Worm (Caenorhabditis elegans) whole organism, L4 larva: ENCODE data around the gene F41G4.7.
A peak's percentile ranks its signal among the peaks of the same experiment; 100 is the strongest.

Source experiments
- D1046.2 ChIP-seq: fragments of 200-800 bp; sonication (Bioruptor generic); IDR thresholded peaks from 2 replicates; pipeline ENCODE4 v1.3.6; 2022; ENCODE audit warnings: missing genetic modification characterization, missing compliant biosample characterization
- F10B5.3 ChIP-seq: sonication (generic microtip); optimal IDR thresholded peaks from 2 replicates; lab custom pipeline; 2016; ENCODE audit warnings: mild to moderate bottlenecking, missing genetic modification characterization, missing compliant biosample characterization
- F44E2.7 ChIP-seq: fragments of 200-800 bp; sonication (Bioruptor generic); IDR thresholded peaks from 2 replicates; pipeline ENCODE4 v2.1.2; 2022; ENCODE audit warnings: missing genetic modification characterization, missing compliant biosample characterization
- F49E8.2 ChIP-seq: sonication (generic microtip); optimal IDR thresholded peaks from 2 replicates; lab custom pipeline; 2016; ENCODE audit warnings: missing compliant biosample characterization, mild to moderate bottlenecking, missing genetic modification characterization, borderline replicate concordance
- T20F7.1 ChIP-seq: fragments of 200-800 bp; sonication (Bioruptor generic); optimal IDR thresholded peaks from 2 replicates; lab custom pipeline; 2018; ENCODE audit warnings: mild to moderate bottlenecking, missing genetic modification characterization, missing compliant biosample characterization
- Y48G9A.11 ChIP-seq: fragments of 200-800 bp; sonication (Bioruptor generic); IDR thresholded peaks from 2 replicates; pipeline ENCODE4 v1.3.6; 2022; ENCODE audit warnings: missing genetic modification reagents, missing genetic modification characterization, missing compliant biosample characterization
- ZK546.5 ChIP-seq, 2 experiments: sonication (generic microtip); optimal IDR thresholded peaks; 2 replicates each; lab custom pipeline; 2017; ENCODE audit warnings: missing biosample characterization in 2 of 2, missing genetic modification characterization in 2 of 2
- aha-1 ChIP-seq: fragments of 150-350 bp; peaks from one replicate; lab custom pipeline; 2014; ENCODE audit warnings: missing biosample characterization, missing genetic modification characterization
- aly-2 ChIP-seq: sonication (generic microtip); optimal IDR thresholded peaks from 2 replicates; lab custom pipeline; 2018; ENCODE audit warnings: missing biosample characterization, missing genetic modification characterization
- ceh-44 ChIP-seq: fragments of 200-800 bp; sonication (Bioruptor generic); IDR thresholded peaks from 2 replicates; pipeline ENCODE4 v1.3.6; 2022; ENCODE audit warnings: missing genetic modification reagents, missing genetic modification characterization, missing compliant biosample characterization
- daf-16 ChIP-seq, 3 experiments: sonication (generic microtip); optimal IDR thresholded peaks; 2 replicates each; lab custom pipeline; 2016 to 2017; ENCODE audit warnings: missing genetic modification characterization in 3 of 3, missing genetic modification reagents in 3 of 3, mild to moderate bottlenecking in 2 of 3, missing compliant biosample characterization in 2 of 3, missing biosample characterization in 1 of 3, moderate library complexity in 1 of 3
- dmd-6 ChIP-seq: fragments of 200-800 bp; sonication (Bioruptor generic); IDR thresholded peaks from 2 replicates; pipeline ENCODE4 v1.3.6; 2022; ENCODE audit warnings: missing genetic modification reagents, missing genetic modification characterization, missing compliant biosample characterization
- dpl-1 ChIP-seq: fragments of 150-350 bp; optimal IDR thresholded peaks from 2 replicates; lab custom pipeline; 2014; ENCODE audit warnings: missing biosample characterization, missing genetic modification reagents, missing genetic modification characterization
- dve-1 ChIP-seq: sonication (generic microtip); optimal IDR thresholded peaks from 2 replicates; lab custom pipeline; 2017; ENCODE audit warnings: antibody characterized with exemption, mild to moderate bottlenecking, missing genetic modification characterization, missing compliant biosample characterization; ENCODE audit not compliant: insufficient read depth
- hlh-11 ChIP-seq: fragments of 200-800 bp; sonication (Bioruptor generic); optimal IDR thresholded peaks from 2 replicates; lab custom pipeline; 2018; ENCODE audit warnings: mild to moderate bottlenecking, missing genetic modification characterization, missing compliant biosample characterization
- hlh-30 ChIP-seq: sonication (generic microtip); optimal IDR thresholded peaks from 2 replicates; lab custom pipeline; 2017; ENCODE audit warnings: antibody characterized with exemption, mild to moderate bottlenecking, missing genetic modification characterization, missing compliant biosample characterization; ENCODE audit not compliant: insufficient read depth
- hmg-1.1 ChIP-seq: fragments of 200-800 bp; sonication (Bioruptor generic); IDR thresholded peaks from 2 replicates; pipeline ENCODE4 v1.3.6; 2022; ENCODE audit warnings: missing genetic modification reagents, missing genetic modification characterization, missing compliant biosample characterization
- lin-1 ChIP-seq: fragments of 200-800 bp; sonication (Bioruptor generic); IDR thresholded peaks from 2 replicates; pipeline ENCODE4 v1.3.6; 2022; ENCODE audit warnings: missing genetic modification reagents, missing genetic modification characterization, missing compliant biosample characterization
- lin-15B ChIP-seq: fragments of 150-350 bp; sonication (generic microtip); optimal IDR thresholded peaks from 3 replicates; lab custom pipeline; 2014; ENCODE audit warnings: missing biosample characterization, missing genetic modification characterization
- lin-38 ChIP-seq: fragments of 200-800 bp; sonication (Bioruptor generic); IDR thresholded peaks from 2 replicates; pipeline ENCODE4 v1.3.6; 2022; ENCODE audit warnings: missing genetic modification reagents, missing genetic modification characterization, missing compliant biosample characterization
- lsy-2 ChIP-seq, 2 experiments: fragments of 150-350 bp in 1 of 2; sonication (generic microtip) in 1 of 2; optimal IDR thresholded peaks; 2 replicates each; lab custom pipeline; 2014 to 2017; ENCODE audit warnings: missing biosample characterization in 2 of 2, missing genetic modification characterization in 2 of 2
- mdl-1 ChIP-seq, 2 experiments: fragments of 150-350 bp in 1 of 2; sonication (generic microtip) in 1 of 2; optimal IDR thresholded peaks; 2 replicates each; lab custom pipeline; 2014 to 2017; ENCODE audit warnings: missing biosample characterization in 2 of 2, missing genetic modification characterization in 2 of 2
- mep-1 ChIP-seq: fragments of 150-350 bp; sonication (generic microtip); optimal IDR thresholded peaks from 3 replicates; lab custom pipeline; 2014; ENCODE audit warnings: missing biosample characterization, missing genetic modification characterization
- mes-2 ChIP-seq: sonication (generic microtip); optimal IDR thresholded peaks from 2 replicates; lab custom pipeline; 2016; ENCODE audit warnings: missing genotype, mild to moderate bottlenecking, missing genetic modification characterization, missing compliant biosample characterization; ENCODE audit not compliant: poor library complexity, severe bottlenecking
- mxl-3 ChIP-seq: fragments of 200-800 bp; sonication (Bioruptor generic); optimal IDR thresholded peaks from 2 replicates; lab custom pipeline; 2018; ENCODE audit warnings: mild to moderate bottlenecking, missing genetic modification characterization, missing compliant biosample characterization
- nhr-41 ChIP-seq: fragments of 200-800 bp; sonication (Bioruptor generic); IDR thresholded peaks from 2 replicates; pipeline ENCODE4 v1.3.6; 2022; ENCODE audit warnings: missing genetic modification reagents, missing genetic modification characterization, missing compliant biosample characterization
- nhr-42 ChIP-seq: fragments of 200-800 bp; sonication (Bioruptor generic); IDR thresholded peaks from 2 replicates; pipeline ENCODE4 v1.3.6; 2022; ENCODE audit warnings: missing genetic modification characterization, missing compliant biosample characterization
- nhr-6 ChIP-seq: fragments of 150-350 bp; optimal IDR thresholded peaks from 2 replicates; lab custom pipeline; 2014; ENCODE audit warnings: missing biosample characterization, missing genetic modification characterization
- nhr-76 ChIP-seq: fragments of 150-350 bp; optimal IDR thresholded peaks from 2 replicates; lab custom pipeline; 2014; ENCODE audit warnings: missing biosample characterization, missing genetic modification characterization
- pha-4 ChIP-seq, 2 experiments: fragments of 150-350 bp in 1 of 2; fragments of 200-800 bp in 1 of 2; sonication (Bioruptor generic) in 1 of 2; IDR thresholded peaks in 1 of 2; optimal IDR thresholded peaks in 1 of 2; 2 replicates each; pipeline versions ENCODE4 v1.3.6 to Lab custom; 2014 to 2022; ENCODE audit warnings: missing genetic modification characterization in 2 of 2, missing genetic modification reagents in 2 of 2, missing biosample characterization in 1 of 2, missing compliant biosample characterization in 1 of 2
- php-3 ChIP-seq: fragments of 200-800 bp; sonication (Bioruptor generic); IDR thresholded peaks from 2 replicates; pipeline ENCODE4 v1.3.6; 2022; ENCODE audit warnings: missing genetic modification reagents, missing genetic modification characterization, missing compliant biosample characterization
- rbr-2 ChIP-seq: sonication (generic microtip); optimal IDR thresholded peaks from 2 replicates; lab custom pipeline; 2016; ENCODE audit warnings: missing genotype, missing genetic modification characterization, missing compliant biosample characterization
- saeg-2 ChIP-seq: fragments of 200-800 bp; sonication (Bioruptor generic); IDR thresholded peaks from 2 replicates; pipeline ENCODE4 v1.3.6; 2022; ENCODE audit warnings: missing genetic modification reagents, missing genetic modification characterization, missing compliant biosample characterization
- set-16 ChIP-seq: fragments of 200-800 bp; sonication (Bioruptor generic); IDR thresholded peaks from 2 replicates; pipeline ENCODE4 v1.3.6; 2022; ENCODE audit warnings: missing genetic modification reagents, missing genetic modification characterization, missing compliant biosample characterization
- snpc-1.2 ChIP-seq: fragments of 200-800 bp; sonication (Bioruptor generic); IDR thresholded peaks from 2 replicates; pipeline ENCODE4 v1.3.6; 2022; ENCODE audit warnings: missing genetic modification reagents, missing genetic modification characterization, missing compliant biosample characterization
- tag-97 ChIP-seq: fragments of 200-800 bp; sonication (Bioruptor generic); IDR thresholded peaks from 2 replicates; pipeline ENCODE4 v1.3.6; 2022; ENCODE audit warnings: missing genetic modification characterization, missing compliant biosample characterization
- tra-1 ChIP-seq: fragments of 200-800 bp; sonication (Bioruptor generic); IDR thresholded peaks from 2 replicates; pipeline ENCODE4 v1.3.6; 2022; ENCODE audit warnings: missing genetic modification reagents, missing genetic modification characterization, missing compliant biosample characterization
- unc-130 ChIP-seq: sonication (generic microtip); optimal IDR thresholded peaks from 2 replicates; lab custom pipeline; 2016; ENCODE audit warnings: missing genetic modification reagents, missing genetic modification characterization, missing compliant biosample characterization
- unc-39 ChIP-seq: sonication (generic microtip); optimal IDR thresholded peaks from 2 replicates; lab custom pipeline; 2017; ENCODE audit warnings: missing biosample characterization, missing genetic modification characterization
- zip-11 ChIP-seq: fragments of 200-800 bp; sonication (Bioruptor generic); IDR thresholded peaks from 2 replicates; pipeline ENCODE4 v1.3.6; 2022; ENCODE audit warnings: missing genetic modification characterization, missing compliant biosample characterization
- zip-2 ChIP-seq: fragments of 150-350 bp; optimal IDR thresholded peaks from 2 replicates; lab custom pipeline; 2014; ENCODE audit warnings: missing biosample characterization, missing genetic modification characterization
- ztf-7 ChIP-seq: fragments of 150-350 bp; optimal IDR thresholded peaks from 2 replicates; lab custom pipeline; 2014; ENCODE audit warnings: missing biosample characterization, missing genetic modification characterization

The F41G4.7 gene

ce11 chrX:16815508-16815907, 20.7 kb downstream of the F41G4.7 start (continued):
- TF ChIP-seq unc-39: no peak
- no peak for TF ChIP-seq mxl-3 (GFP tag; lab: Kevin White, UChicago)
- no peak for TF ChIP-seq lin-1
- TF ChIP-seq F49E8.2 (tag; lab: Kevin White, UChicago): no peak
- TF ChIP-seq F44E2.7 (GFP tag; lab: Robert Waterston, UW): no peak
- TF ChIP-seq aha-1 (tag; lab: Kevin White, UChicago): no peak
- no peak for TF ChIP-seq saeg-2

- TF ChIP-seq daf-16 (GFP tag; optimal IDR thresholded peaks at IDR 0.05; lab: Kevin White, UChicago) (no peak), daf-16 (tag; optimal IDR thresholded peaks at IDR 0.05; lab: Kevin White, UChicago) (peak; percentile 24), tag-97 (GFP tag; lab: Robert Waterston, UW) (no peak), pha-4 (GFP tag; IDR thresholded peaks at IDR 0.05; lab: Robert Waterston, UW) (no peak), pha-4 (tag; optimal IDR thresholded peaks at IDR 0.05; lab: Kevin White, UChicago) (peak; percentile 35), ZK546.5 (tag; optimal IDR thresholded peaks at IDR 0.05; lab: Kevin White, UChicago) (no peak), dve-1 (tag; lab: Kevin White, UChicago) (peak; percentile 46), F49E8.2 (tag; lab: Kevin White, UChicago) (no peak), nhr-41 (GFP tag; lab: Robert Waterston, UW) (no peak)
Measured at ce11 chrX:16814913-16815312, 21.3 kb downstream of the F41G4.7 start.

- TF ChIP-seq mdl-1 (tag; optimal IDR thresholded peaks at IDR 0.05; lab: Kevin White, UChicago) (peak in 1 of 2 experiments; percentile 57), dmd-6 (GFP tag; lab: Robert Waterston, UW) (0 out of 2 replicates have a peak, but pooled peaks have one; percentile 11), rbr-2 (peak; percentile 44), hlh-30 (tag; lab: Kevin White, UChicago) (peak; percentile 56), hmg-1.1 (GFP tag; lab: Robert Waterston, UW) (peak; percentile 34; the same call in 1 of the 2 replicates), pha-4 (GFP tag; IDR thresholded peaks at IDR 0.05; lab: Robert Waterston, UW) (no peak), pha-4 (tag; optimal IDR thresholded peaks at IDR 0.05; lab: Kevin White, UChicago) (peak; percentile 13), dpl-1 (GFP tag; lab: Kevin White, UChicago) (peak; percentile 45), set-16 (GFP tag; lab: Robert Waterston, UW) (no peak), mes-2 (peak; percentile 74), unc-130 (GFP tag; lab: Kevin White, UChicago) (no peak), lsy-2 (tag; optimal IDR thresholded peaks at IDR 0.05; lab: Kevin White, UChicago) (peak in 1 of 2 experiments; percentile 41), nhr-42 (GFP tag; lab: Robert Waterston, UW) (no peak), hlh-11 (peak; percentile 35), ztf-7 (no peak), nhr-76 (tag; lab: Kevin White, UChicago) (no peak), nhr-6 (tag; lab: Kevin White, UChicago) (peak; percentile 30), lin-38 (GFP tag; lab: Robert Waterston, UW) (peak; percentile 83), aha-1 (tag; lab: Kevin White, UChicago) (peak; percentile 73), mep-1 (tag; lab: Kevin White, UChicago) (peak; percentile 50)
Measured at ce11 chrX:16813606-16814330, 22.4 kb downstream of the F41G4.7 start, which contains the start of gene cas-1. TSS of gene cas-1 (minus strand) at chrX:16813656.

ce11 chrX:16813148-16813547, 23.1 kb downstream of the F41G4.7 start:
- TF ChIP-seq lin-15B (tag; lab: Kevin White, UChicago): no peak
- no peak for TF ChIP-seq nhr-42 (GFP tag; lab: Robert Waterston, UW)
- no peak for TF ChIP-seq nhr-76 (tag; lab: Kevin White, UChicago)
- TF ChIP-seq D1046.2 (GFP tag; lab: Robert Waterston, UW): no peak
- no peak for TF ChIP-seq Y48G9A.11 (GFP tag; lab: Robert Waterston, UW)
- no peak for TF ChIP-seq T20F7.1 (GFP tag; lab: Kevin White, UChicago)
- no peak for TF ChIP-seq unc-130 (GFP tag; lab: Kevin White, UChicago)
- no peak for TF ChIP-seq snpc-1.2 (GFP tag; lab: Robert Waterston, UW)
- TF ChIP-seq ceh-44 (GFP tag; lab: Robert Waterston, UW): no peak
- TF ChIP-seq dpl-1 (GFP tag; lab: Kevin White, UChicago): no peak
- TF ChIP-seq php-3 (GFP tag; lab: Robert Waterston, UW): no peak
- no peak for TF ChIP-seq unc-39
- no peak for TF ChIP-seq aly-2 (tag; lab: Kevin White, UChicago)
- TF ChIP-seq lin-38 (GFP tag; lab: Robert Waterston, UW): no peak
- TF ChIP-seq F10B5.3 (tag; lab: Kevin White, UChicago): no peak
- TF ChIP-seq ztf-7: no peak
- TF ChIP-seq tra-1 (GFP tag; lab: Robert Waterston, UW): 0 out of 2 replicates have a peak, but pooled peaks have one; percentile 23
- no peak for TF ChIP-seq zip-11 (GFP tag; lab: Robert Waterston, UW)
- peak; percentile 61 for TF ChIP-seq dmd-6 (GFP tag; lab: Robert Waterston, UW)
- no peak for TF ChIP-seq zip-2
